Worm (Caenorhabditis elegans) whole organism, L4 larva: ENCODE measurements around the gene twk-40.

Source experiments
- R02D3.7 ChIP-seq: fragments of 150-350 bp; sonication (generic microtip); optimal IDR thresholded peaks from 3 replicates; lab custom pipeline; 2014; ENCODE audit warnings: missing biosample characterization, missing genetic modification characterization
- ceh-82 ChIP-seq: sonication (generic microtip); optimal IDR thresholded peaks from 2 replicates; lab custom pipeline; 2017; ENCODE audit warnings: missing biosample characterization, missing genetic modification characterization
- egl-27 ChIP-seq: sonication (generic microtip); optimal IDR thresholded peaks from 3 replicates; lab custom pipeline; 2017; ENCODE audit warnings: missing biosample characterization, missing genetic modification reagents, missing genetic modification characterization
- fos-1 ChIP-seq: fragments of 150-350 bp; optimal IDR thresholded peaks from 2 replicates; lab custom pipeline; 2014; ENCODE audit warnings: missing biosample characterization, missing genetic modification characterization
- lin-39 ChIP-seq: fragments of 150-350 bp; optimal IDR thresholded peaks from 2 replicates; lab custom pipeline; 2014; ENCODE audit warnings: missing biosample characterization, missing genetic modification reagents, missing genetic modification characterization
- lir-3 ChIP-seq: sonication (generic microtip); optimal IDR thresholded peaks from 2 replicates; lab custom pipeline; 2016; ENCODE audit warnings: mild to moderate bottlenecking, missing genetic modification characterization, missing compliant biosample characterization
- nhr-11 ChIP-seq: fragments of 150-350 bp; optimal IDR thresholded peaks from 2 replicates; lab custom pipeline; 2014; ENCODE audit warnings: missing biosample characterization, missing genetic modification characterization
- pha-4 ChIP-seq, 2 experiments: fragments of 150-350 bp in 1 of 2; fragments of 200-800 bp in 1 of 2; sonication (Bioruptor generic) in 1 of 2; IDR thresholded peaks in 1 of 2; optimal IDR thresholded peaks in 1 of 2; 2 replicates each; pipeline versions ENCODE4 v1.3.6 to Lab custom; 2014 to 2022; ENCODE audit warnings: missing genetic modification characterization in 2 of 2, missing genetic modification reagents in 2 of 2, missing biosample characterization in 1 of 2, missing compliant biosample characterization in 1 of 2

- TF ChIP-seq nhr-11 (tag; lab: Kevin White, UChicago) (no peak), fos-1 (no peak), ceh-82 (tag; lab: Kevin White, UChicago) (no peak), egl-27 (tag; lab: Kevin White, UChicago) (no peak), lir-3 (tag; lab: Kevin White, UChicago) (no peak), lin-39 (tag; lab: Kevin White, UChicago) (no peak), R02D3.7 (no peak), pha-4 (GFP tag; IDR thresholded peaks at IDR 0.05; lab: Robert Waterston, UW) (no peak; the same call in 1 of the 2 replicates), pha-4 (tag; optimal IDR thresholded peaks at IDR 0.05; lab: Kevin White, UChicago) (no peak)
These were observed 30.1 kb downstream of the twk-40 start, which contains the start of the genes abcf-2 and T27E9.2 for ce11 chrIII:13462138-13462634.
